Fruit fly (Drosophila melanogaster): ENCODE measurements around the gene CG18418.

Gene CG18418

DNA sequence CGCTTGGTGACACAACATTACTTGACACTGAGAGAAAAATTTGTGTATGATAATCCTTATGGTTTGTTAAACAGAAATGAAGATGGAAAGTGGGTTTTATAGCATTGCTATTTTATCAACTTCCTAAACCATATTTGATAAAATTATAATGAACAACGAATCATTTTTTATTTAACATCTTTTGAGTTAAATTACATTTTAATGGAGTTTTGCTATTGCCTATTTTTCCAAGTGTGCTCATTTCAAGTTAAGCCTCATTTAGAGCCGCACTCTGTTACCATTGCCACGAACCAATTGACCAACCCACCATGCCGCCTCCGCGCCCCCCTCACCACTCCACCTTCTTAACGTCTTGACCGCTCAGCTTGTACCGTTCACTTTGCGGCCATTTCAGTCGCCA lies 10.2 kb upstream of the CG18418 start (continued):
- TF ChIP-seq prd (optimal IDR thresholded peaks at IDR 0.05) (no peak), prd (GFP tag; IDR thresholded peaks at IDR 0.05) (peak; percentile 49), ara (GFP tag; IDR thresholded peaks at IDR 0.05) (no peak), pita (GFP tag; optimal IDR thresholded peaks at IDR 0.05) (no peak), Rfx (GFP tag; IDR thresholded peaks at IDR 0.05) (no peak), ssp (GFP tag; IDR thresholded peaks at IDR 0.05) (0 out of 2 replicates have a peak, but pooled peaks have one; percentile 10), ci (GFP tag; IDR thresholded peaks at IDR 0.05) (no peak), CG14441 (GFP tag; IDR thresholded peaks at IDR 0.05) (peak; percentile 56), H15 (GFP tag; IDR thresholded peaks at IDR 0.05) (no peak), Gug (GFP tag; IDR thresholded peaks at IDR 0.05) (no peak), Ptx1 (GFP tag; IDR thresholded peaks at IDR 0.05) (peak; percentile 67), C15 (GFP tag; IDR thresholded peaks at IDR 0.05) (no peak), CG11695 (GFP tag; IDR thresholded peaks at IDR 0.05) (peak; percentile 38; the same call in 1 of the 3 replicates), pb (GFP tag; optimal IDR thresholded peaks at IDR 0.05) (no peak), zfh1 (GFP tag; IDR thresholded peaks at IDR 0.05) (0 out of 3 replicates have a peak, but pooled peaks have one; percentile 11), CG33557 (GFP tag; optimal IDR thresholded peaks at IDR 0.05) (no peak), peb (GFP tag; IDR thresholded peaks at IDR 0.05) (no peak), CG17361 (GFP tag; IDR thresholded peaks at IDR 0.05) (no peak), Drgx (GFP tag; IDR thresholded peaks at IDR 0.05) (peak; percentile 80), B-H1 (GFP tag; IDR thresholded peaks at IDR 0.05) (0 out of 3 replicates have a peak, but pooled peaks have one; percentile 10), CG6689 (GFP tag; IDR thresholded peaks at IDR 0.05) (peak; percentile 35; the same call in 1 of the 2 replicates), dmrt99B (tag; optimal IDR thresholded peaks at IDR 0.05) (peak; percentile 45), slbo (GFP tag; IDR thresholded peaks at IDR 0.05) (0 out of 2 replicates have a peak, but pooled peaks have one; percentile 13), CG11504 (tag; optimal IDR thresholded peaks at IDR 0.05) (peak; percentile 36), E2f1 (GFP tag; IDR thresholded peaks at IDR 0.05) (0 out of 2 replicates have a peak, but pooled peaks have one; percentile 29), CG3726 (GFP tag; IDR thresholded peaks at IDR 0.05) (0 out of 3 replicates have a peak, but pooled peaks have one; percentile 45), pan (optimal IDR thresholded peaks at IDR 0.05) (no peak), pan (GFP tag; optimal IDR thresholded peaks at IDR 0.05 in 1 of 2, IDR thresholded peaks at IDR 0.05 in 1 of 2) (peak in 1 of 2 experiments; percentile 51), CG17359 (tag; optimal IDR thresholded peaks at IDR 0.05) (peak; percentile 0), ac (GFP tag; optimal IDR thresholded peaks at IDR 0.05) (no peak), Max (GFP tag; optimal IDR thresholded peaks at IDR 0.05) (no peak), sd (tag; optimal IDR thresholded peaks at IDR 0.05) (no peak)

DNA sequence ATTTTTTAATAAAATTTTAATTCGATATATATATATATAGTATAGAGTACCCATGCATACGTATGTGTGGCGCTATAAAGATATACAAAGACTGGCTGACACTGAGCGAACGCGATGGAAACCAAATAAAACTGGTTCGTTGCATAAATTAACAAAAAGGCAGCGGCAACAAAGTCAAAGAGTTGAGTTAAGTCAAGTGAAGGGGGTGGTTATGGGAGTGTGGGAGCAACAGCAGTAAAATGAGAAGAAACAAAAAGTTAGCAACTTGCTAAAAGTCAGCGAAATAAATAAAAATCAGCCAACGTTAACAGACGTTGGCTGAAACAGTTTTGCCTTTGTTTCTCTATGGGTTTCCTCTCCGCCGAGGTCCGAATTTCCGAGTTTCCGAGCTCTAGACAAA lies 8.6 kb upstream of the CG18418 start:
- TF ChIP-seq vvl (GFP tag; IDR thresholded peaks at IDR 0.05) (peak; percentile 7), chinmo (GFP tag; IDR thresholded peaks at IDR 0.05; ENCODE audit: partially characterized antibody) (peak; percentile 57; the same call in 1 of the 4 replicates), Rx (GFP tag; IDR thresholded peaks at IDR 0.05) (no peak), Adf1 (GFP tag; IDR thresholded peaks at IDR 0.05) (0 out of 2 replicates have a peak, but pooled peaks have one; percentile 0), CG16779 (GFP tag; IDR thresholded peaks at IDR 0.05) (no peak)

DNA sequence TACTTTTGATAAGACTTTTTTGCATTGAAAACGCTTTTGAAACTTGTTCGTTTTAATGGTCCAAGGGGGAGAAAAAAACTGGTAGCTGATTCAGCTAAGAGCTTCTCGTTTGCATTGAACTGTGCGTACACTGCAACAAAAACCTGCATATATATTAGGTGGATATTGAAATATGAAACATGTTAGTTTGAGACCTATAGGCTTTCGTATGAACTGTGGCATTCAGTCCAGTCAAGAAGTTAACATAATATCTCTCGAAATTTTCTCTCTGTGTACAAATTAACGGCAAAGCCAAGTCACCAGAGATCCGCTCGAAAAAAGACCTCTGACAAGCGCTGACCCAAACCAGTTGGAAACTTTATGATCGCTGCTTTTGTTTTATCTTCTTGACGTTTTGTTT lies 8.2 kb upstream of the CG18418 start:
- peak; percentile 73 to 89 for TF ChIP-seq Hr51 (GFP tag; optimal IDR thresholded peaks at IDR 0.05)
- TF ChIP-seq CG12942 (GFP tag; optimal IDR thresholded peaks at IDR 0.05): peak; percentile 66
- peak; percentile 88 for TF ChIP-seq dmrt99B (tag; optimal IDR thresholded peaks at IDR 0.05)
- peak; percentile 90 for TF ChIP-seq CG34422 (GFP tag; IDR thresholded peaks at IDR 0.05)
- TF ChIP-seq CG1647 (GFP tag; optimal IDR thresholded peaks at IDR 0.05): peak; percentile 80
- TF ChIP-seq Hsf (GFP tag; optimal IDR thresholded peaks at IDR 0.05): peak; percentile 86
- peak; percentile 81 for TF ChIP-seq CG18599 (GFP tag; optimal IDR thresholded peaks at IDR 0.05)
- no peak for TF ChIP-seq CG7271 (tag; optimal IDR thresholded peaks at IDR 0.05)
- peak; percentile 85 for TF ChIP-seq phol (tag; optimal IDR thresholded peaks at IDR 0.05)
- 0 out of 3 replicates have a peak, but pooled peaks have one; percentile 30 for TF ChIP-seq CG2199 (GFP tag; IDR thresholded peaks at IDR 0.05)
- TF ChIP-seq CG17361 (GFP tag; IDR thresholded peaks at IDR 0.05): peak; percentile 74
- TF ChIP-seq Hmx (GFP tag; optimal IDR thresholded peaks at IDR 0.05): peak; percentile 51
- peak; percentile 87 for TF ChIP-seq Atf6 (GFP tag; IDR thresholded peaks at IDR 0.05)
- peak; percentile 48 for TF ChIP-seq cato (GFP tag; optimal IDR thresholded peaks at IDR 0.05; ENCODE audit: borderline replicate concordance)
- peak; percentile 73 for TF ChIP-seq Hr3 (GFP tag; optimal IDR thresholded peaks at IDR 0.05)
- TF ChIP-seq Hr78 (GFP tag; optimal IDR thresholded peaks at IDR 0.05): peak in 1 of 2 experiments; percentile 43
